Worm (Caenorhabditis elegans) whole organism, L1 larva: ENCODE data around the gene nsph-1.1.

Experiments used
- C04F5.9 ChIP-seq: sonication (generic microtip); optimal IDR thresholded peaks from 2 replicates; lab custom pipeline; 2016; ENCODE audit warnings: missing genetic modification characterization, missing compliant biosample characterization
- C16A3.4 ChIP-seq: fragments of 150-350 bp; optimal IDR thresholded peaks from 2 replicates; lab custom pipeline; 2014; ENCODE audit warnings: missing biosample characterization, missing genetic modification characterization
- aha-1 ChIP-seq: fragments of 150-350 bp; optimal IDR thresholded peaks from 2 replicates; lab custom pipeline; 2014; ENCODE audit warnings: missing biosample characterization, missing genetic modification characterization
- ama-1 ChIP-seq: fragments of 150-350 bp; optimal IDR thresholded peaks from 2 replicates; lab custom pipeline; 2014
- blmp-1 ChIP-seq: fragments of 150-350 bp; optimal IDR thresholded peaks from 2 replicates; lab custom pipeline; 2014; ENCODE audit warnings: missing biosample characterization, missing genetic modification characterization
- ceh-82 ChIP-seq, 3 experiments: fragments of 150-350 bp in 1 of 3; sonication (generic microtip) in 2 of 3; optimal IDR thresholded peaks; 2 replicates each; lab custom pipeline; 2014 to 2017; ENCODE audit warnings: missing biosample characterization in 3 of 3, missing genetic modification characterization in 3 of 3
- ceh-90 ChIP-seq: sonication (generic microtip); optimal IDR thresholded peaks from 2 replicates; lab custom pipeline; 2016; ENCODE audit warnings: missing genetic modification characterization, missing compliant biosample characterization
- ces-1 ChIP-seq: fragments of 150-350 bp; optimal IDR thresholded peaks from 2 replicates; lab custom pipeline; 2014; ENCODE audit warnings: missing biosample characterization, missing genetic modification reagents, missing genetic modification characterization
- dpl-1 ChIP-seq, 3 experiments: fragments of 150-350 bp in 2 of 3; sonication (generic microtip) in 1 of 3; optimal IDR thresholded peaks; 2 replicates each; lab custom pipeline; 2014 to 2017; ENCODE audit warnings: missing biosample characterization in 3 of 3, missing genetic modification characterization in 3 of 3, missing genetic modification reagents in 3 of 3
- dsc-1 ChIP-seq: sonication (generic microtip); optimal IDR thresholded peaks from 2 replicates; lab custom pipeline; 2016; ENCODE audit warnings: mild to moderate bottlenecking, missing genetic modification characterization, missing compliant biosample characterization
- efl-1 ChIP-seq, 4 experiments: fragments of 150-350 bp; optimal IDR thresholded peaks in 3 of 4; peaks in 1 of 4; 1 replicate in 1 of 4; 2 replicates in 3 of 4; lab custom pipeline; 2014; ENCODE audit warnings: missing biosample characterization in 2 of 4, missing genetic modification characterization in 2 of 4, missing genetic modification reagents in 2 of 4
- efl-3 ChIP-seq: fragments of 200-800 bp; sonication (Bioruptor generic); optimal IDR thresholded peaks from 2 replicates; lab custom pipeline; 2018; ENCODE audit warnings: mild to moderate bottlenecking, missing genetic modification characterization, missing compliant biosample characterization
- elt-3 ChIP-seq, 6 experiments: fragments of 150-350 bp in 1 of 6; sonication (generic microtip); optimal IDR thresholded peaks; 2 replicates each; lab custom pipeline; 2017 to 2018; ENCODE audit warnings: missing biosample characterization in 6 of 6, missing genetic modification characterization in 6 of 6, inconsistent platforms in 1 of 6
- fkh-4 ChIP-seq: sonication (generic microtip); optimal IDR thresholded peaks from 2 replicates; lab custom pipeline; 2016; ENCODE audit warnings: missing compliant biosample characterization, missing genetic modification characterization, borderline replicate concordance
- fkh-8 ChIP-seq: sonication (generic microtip); optimal IDR thresholded peaks from 2 replicates; lab custom pipeline; 2016; ENCODE audit warnings: mild to moderate bottlenecking, missing genetic modification characterization, missing compliant biosample characterization
- grh-1 ChIP-seq: fragments of 200-800 bp; sonication (Bioruptor generic); IDR thresholded peaks from 2 replicates; pipeline ENCODE4 v1.3.6; 2022; ENCODE audit warnings: missing genetic modification reagents, missing genetic modification characterization, missing compliant biosample characterization
- hpl-2 ChIP-seq: fragments of 150-350 bp; optimal IDR thresholded peaks from 2 replicates; lab custom pipeline; 2014; ENCODE audit warnings: missing biosample characterization, missing genetic modification reagents, missing genetic modification characterization
- jun-1 ChIP-seq: fragments of 150-350 bp; optimal IDR thresholded peaks from 2 replicates; lab custom pipeline; 2014; ENCODE audit warnings: missing biosample characterization, missing genetic modification reagents, missing genetic modification characterization
- lin-14 ChIP-seq: fragments of 200-800 bp; sonication (Bioruptor generic); optimal IDR thresholded peaks from 2 replicates; lab custom pipeline; 2018; ENCODE audit warnings: mild to moderate bottlenecking, missing genetic modification characterization, moderate library complexity, missing compliant biosample characterization
- lin-15B ChIP-seq: fragments of 150-350 bp; sonication (generic microtip); optimal IDR thresholded peaks from 3 replicates; lab custom pipeline; 2014; ENCODE audit warnings: missing biosample characterization, missing genetic modification characterization
- lin-35 ChIP-seq, 2 experiments: fragments of 150-350 bp; optimal IDR thresholded peaks; 2 replicates each; lab custom pipeline; 2014; ENCODE audit warnings: missing biosample characterization in 2 of 2, missing genetic modification characterization in 2 of 2, missing genetic modification reagents in 2 of 2
- lir-3 ChIP-seq: sonication (generic microtip); optimal IDR thresholded peaks from 2 replicates; lab custom pipeline; 2016; ENCODE audit warnings: mild to moderate bottlenecking, missing genetic modification characterization, moderate library complexity, missing compliant biosample characterization; ENCODE audit not compliant: poor library complexity
- lsy-2 ChIP-seq, 2 experiments: fragments of 150-350 bp; optimal IDR thresholded peaks; 2 replicates each; lab custom pipeline; 2014; ENCODE audit warnings: missing biosample characterization in 2 of 2, missing genetic modification characterization in 2 of 2
- mab-9 ChIP-seq: fragments of 200-800 bp; sonication (Bioruptor generic); IDR thresholded peaks from 2 replicates; pipeline ENCODE4 v1.3.6; 2022; ENCODE audit warnings: missing genetic modification reagents, missing genetic modification characterization, missing compliant biosample characterization
- mep-1 ChIP-seq: fragments of 150-350 bp; optimal IDR thresholded peaks from 2 replicates; lab custom pipeline; 2014; ENCODE audit warnings: missing biosample characterization, missing genetic modification characterization
- nhr-11 ChIP-seq: fragments of 150-350 bp; optimal IDR thresholded peaks from 2 replicates; lab custom pipeline; 2014; ENCODE audit warnings: missing biosample characterization, missing genetic modification characterization
- nhr-19 ChIP-seq: fragments of 200-800 bp; sonication (Bioruptor generic); conservative IDR thresholded peaks from 2 replicates; pipeline ENCODE4 v1.3.6; 2022; ENCODE audit warnings: missing genetic modification characterization, missing compliant biosample characterization
- nhr-20 ChIP-seq: sonication (generic microtip); optimal IDR thresholded peaks from 2 replicates; lab custom pipeline; 2016; ENCODE audit warnings: mild to moderate bottlenecking, missing genetic modification characterization, missing compliant biosample characterization
- nhr-237 ChIP-seq: fragments of 150-350 bp; optimal IDR thresholded peaks from 2 replicates; lab custom pipeline; 2014; ENCODE audit warnings: missing biosample characterization, missing genetic modification characterization
- nhr-28 ChIP-seq: fragments of 150-350 bp; optimal IDR thresholded peaks from 2 replicates; lab custom pipeline; 2014; ENCODE audit warnings: missing biosample characterization, missing genetic modification characterization
- nhr-47 ChIP-seq: sonication (generic microtip); optimal IDR thresholded peaks from 2 replicates; lab custom pipeline; 2016; ENCODE audit warnings: mild to moderate bottlenecking, missing genetic modification characterization, moderate library complexity, missing compliant biosample characterization
- nhr-71 ChIP-seq: sonication (generic microtip); optimal IDR thresholded peaks from 2 replicates; lab custom pipeline; 2016; ENCODE audit warnings: mild to moderate bottlenecking, missing genetic modification characterization, moderate library complexity, missing compliant biosample characterization
- nhr-84 ChIP-seq: sonication (generic microtip); optimal IDR thresholded peaks from 2 replicates; lab custom pipeline; 2017; ENCODE audit warnings: missing biosample characterization, missing genetic modification characterization
- nhr-85 ChIP-seq: sonication (generic microtip); peaks from one replicate; lab custom pipeline; 2016; ENCODE audit warnings: missing genetic modification characterization, inconsistent platforms, missing compliant biosample characterization
- nhr-90 ChIP-seq: sonication (generic microtip); optimal IDR thresholded peaks from 2 replicates; lab custom pipeline; 2016; ENCODE audit warnings: mild to moderate bottlenecking, missing genetic modification characterization, missing compliant biosample characterization; ENCODE audit not compliant: poor library complexity
- rnt-1 ChIP-seq: sonication (generic microtip); optimal IDR thresholded peaks from 2 replicates; lab custom pipeline; 2016; ENCODE audit warnings: mild to moderate bottlenecking, missing genetic modification characterization, moderate library complexity, missing compliant biosample characterization
- skn-1 ChIP-seq: fragments of 150-350 bp; optimal IDR thresholded peaks from 2 replicates; lab custom pipeline; 2014; ENCODE audit warnings: missing biosample characterization, missing genetic modification characterization
- snpc-4 ChIP-seq: fragments of 150-350 bp; optimal IDR thresholded peaks from 2 replicates; lab custom pipeline; 2014; ENCODE audit warnings: missing biosample characterization, missing genetic modification characterization
- snu-23 ChIP-seq: sonication (generic microtip); optimal IDR thresholded peaks from 2 replicates; lab custom pipeline; 2016; ENCODE audit warnings: missing genetic modification characterization, missing compliant biosample characterization
- sptf-1 ChIP-seq: fragments of 150-350 bp; optimal IDR thresholded peaks from 2 replicates; lab custom pipeline; 2014; ENCODE audit warnings: missing biosample characterization, missing genetic modification characterization
- sup-37 ChIP-seq: fragments of 200-800 bp; sonication (Bioruptor generic); optimal IDR thresholded peaks from 2 replicates; lab custom pipeline; 2018; ENCODE audit warnings: mild to moderate bottlenecking, missing genetic modification characterization, missing compliant biosample characterization
- tlp-1 ChIP-seq: fragments of 150-350 bp; optimal IDR thresholded peaks from 2 replicates; lab custom pipeline; 2014; ENCODE audit warnings: missing biosample characterization, missing genetic modification characterization
- unc-130 ChIP-seq: fragments of 150-350 bp; optimal IDR thresholded peaks from 2 replicates; lab custom pipeline; 2017; ENCODE audit warnings: missing biosample characterization, missing genetic modification characterization, inconsistent platforms
- unc-62 ChIP-seq: fragments of 150-350 bp; optimal IDR thresholded peaks from 2 replicates; lab custom pipeline; 2014; ENCODE audit warnings: missing biosample characterization, missing genetic modification reagents, missing genetic modification characterization
- unc-98 ChIP-seq: fragments of 200-800 bp; sonication (Bioruptor generic); IDR thresholded peaks from 2 replicates; pipeline ENCODE4 v1.3.6; 2022; ENCODE audit warnings: missing genetic modification characterization, missing compliant biosample characterization
- zag-1 ChIP-seq: fragments of 150-350 bp; optimal IDR thresholded peaks from 2 replicates; lab custom pipeline; 2014; ENCODE audit warnings: missing biosample characterization, missing genetic modification characterization

nsph-1.1 gene

DNA sequence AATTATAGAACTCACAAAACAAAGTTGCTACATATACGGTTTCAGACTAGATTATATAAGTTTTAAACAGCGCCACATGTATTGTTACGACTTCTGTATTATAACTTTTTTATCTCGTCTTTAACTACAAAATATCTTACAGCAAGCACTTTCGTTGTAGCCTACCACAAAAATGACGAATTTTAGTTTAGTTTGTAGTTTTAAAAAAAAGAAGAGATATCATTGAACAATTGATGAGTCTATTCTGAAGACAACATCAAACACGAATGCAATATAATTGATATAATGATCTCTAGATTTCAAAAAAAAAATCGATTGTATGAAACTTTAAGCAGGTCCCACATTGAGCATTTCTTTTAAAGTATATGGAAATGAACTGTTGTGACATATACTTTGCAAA is 47.7 kb downstream of the nsph-1.1 start:
- TF ChIP-seq jun-1 (tag; lab: Kevin White, UChicago) (no peak), fkh-4 (no peak), sup-37 (no peak), skn-1 (tag; lab: Kevin White, UChicago) (no peak), nhr-11 (tag; lab: Kevin White, UChicago) (no peak), nhr-84 (tag; lab: Kevin White, UChicago) (no peak), ces-1 (GFP tag; lab: Kevin White, UChicago) (no peak), lir-3 (no peak), snpc-4 (tag; lab: Kevin White, UChicago) (no peak), nhr-20 (tag; lab: Kevin White, UChicago) (no peak), C16A3.4 (tag; lab: Kevin White, UChicago) (no peak), mab-9 (GFP tag; lab: Robert Waterston, UW) (no peak), grh-1 (GFP tag; lab: Robert Waterston, UW) (no peak), mep-1 (no peak), lin-35 (GFP tag; optimal IDR thresholded peaks at IDR 0.05; lab: Kevin White, UChicago) (no peak), ceh-82 (tag; optimal IDR thresholded peaks at IDR 0.05; lab: Kevin White, UChicago) (no peak)
- TF ChIP-seq, all 84 proteins: peak for 0

DNA sequence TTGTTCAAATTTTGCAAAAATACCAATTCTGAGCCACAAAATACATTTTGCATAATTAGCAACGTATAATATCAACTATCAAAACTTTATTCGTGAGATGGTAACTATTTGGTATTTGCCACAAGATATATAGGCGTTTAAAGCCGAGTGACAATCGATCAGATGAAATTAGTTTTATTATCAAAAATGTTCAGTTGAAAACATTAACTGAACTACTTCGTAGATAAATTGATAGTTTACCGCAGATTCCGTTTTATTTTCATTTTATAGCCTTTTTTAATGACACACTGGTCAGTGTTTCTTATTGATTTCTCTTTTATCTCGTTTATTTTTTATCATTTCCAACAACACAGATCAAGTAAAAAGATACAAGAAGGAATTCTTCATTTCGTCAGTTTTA is 50.6 kb downstream of the nsph-1.1 start:
- no peak for TF ChIP-seq nhr-28 (tag; lab: Kevin White, UChicago)
- TF ChIP-seq snu-23 (GFP tag; lab: Kevin White, UChicago): peak; percentile 63
- TF ChIP-seq nhr-19 (GFP tag; lab: Robert Waterston, UW): peak; percentile 42
- no peak for TF ChIP-seq ceh-82 (tag; optimal IDR thresholded peaks at IDR 0.05; lab: Kevin White, UChicago)
- 0 out of 2 replicates have a peak, but pooled peaks have one; percentile 10 for TF ChIP-seq mab-9 (GFP tag; lab: Robert Waterston, UW)
- TF ChIP-seq C04F5.9 (tag; lab: Kevin White, UChicago): no peak
- TF ChIP-seq nhr-71 (tag; lab: Kevin White, UChicago): peak; percentile 58
- no peak for TF ChIP-seq fkh-8 (tag; lab: Kevin White, UChicago)
- no peak for TF ChIP-seq ceh-90 (tag; lab: Kevin White, UChicago)
- peak; percentile 14 for TF ChIP-seq lir-3
- TF ChIP-seq rnt-1 (tag; lab: Kevin White, UChicago): no peak
- no peak for TF ChIP-seq nhr-237
- peak in 2 of 6 experiments; percentile 39 to 66 for TF ChIP-seq elt-3 (tag; optimal IDR thresholded peaks at IDR 0.05; lab: Kevin White, UChicago)
- TF ChIP-seq sptf-1: no peak
- TF ChIP-seq lin-14: peak; percentile 25
- TF ChIP-seq lsy-2 (tag; optimal IDR thresholded peaks at IDR 0.05; lab: Kevin White, UChicago): peak in 1 of 2 experiments; percentile 24
- no peak for TF ChIP-seq nhr-11 (tag; lab: Kevin White, UChicago)
- no peak for TF ChIP-seq ama-1 (lab: Kevin White, UChicago)
- peak; percentile 51 for TF ChIP-seq nhr-90 (tag; lab: Kevin White, UChicago)
- TF ChIP-seq efl-1 (optimal IDR thresholded peaks at IDR 0.05; lab: Kevin White, UChicago): no peak
- TF ChIP-seq efl-1 (GFP tag; optimal IDR thresholded peaks at IDR 0.05 in 1 of 2; lab: Kevin White, UChicago): peak in 1 of 2 experiments; percentile 49
- TF ChIP-seq C16A3.4 (tag; lab: Kevin White, UChicago): peak; percentile 28
- TF ChIP-seq mep-1: no peak
- peak; percentile 46 for TF ChIP-seq nhr-20 (tag; lab: Kevin White, UChicago)
- TF ChIP-seq nhr-85 (tag; lab: Kevin White, UChicago): peak; percentile 74
- TF ChIP-seq lin-35 (GFP tag; optimal IDR thresholded peaks at IDR 0.05; lab: Kevin White, UChicago): peak in 1 of 2 experiments; percentile 32
- TF ChIP-seq unc-62 (GFP tag; lab: Kevin White, UChicago): no peak
- TF ChIP-seq hpl-2 (GFP tag; lab: Kevin White, UChicago): peak; percentile 15
- TF ChIP-seq nhr-47 (tag; lab: Kevin White, UChicago): peak; percentile 36
- TF ChIP-seq efl-3 (GFP tag; lab: Kevin White, UChicago): no peak
- TF ChIP-seq blmp-1 (tag; lab: Kevin White, UChicago): peak; percentile 32

DNA sequence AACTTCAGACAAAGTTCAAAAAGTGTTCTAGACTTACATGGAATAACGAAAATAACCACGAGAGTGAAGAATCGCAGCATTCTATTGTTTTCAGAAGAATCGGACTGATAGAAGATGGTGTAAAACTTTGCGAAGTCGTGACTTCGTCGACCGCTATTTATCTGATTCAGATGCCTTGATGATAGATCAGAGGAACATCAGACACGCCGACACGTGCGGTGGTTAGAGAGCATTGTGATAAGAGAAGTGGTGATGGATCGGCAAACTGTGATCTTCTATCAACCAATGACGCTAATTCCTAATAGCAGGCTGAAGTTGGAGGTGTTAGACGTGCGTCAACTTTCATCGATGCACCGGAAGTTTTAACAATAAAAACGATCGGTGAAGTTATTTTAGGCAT is 51.7 kb downstream of the nsph-1.1 start:
- TF ChIP-seq nhr-237: no peak
- TF ChIP-seq dsc-1 (tag; lab: Kevin White, UChicago): no peak
- TF ChIP-seq C04F5.9 (tag; lab: Kevin White, UChicago): no peak
- TF ChIP-seq unc-98 (GFP tag; lab: Robert Waterston, UW): no peak
- peak; percentile 75 for TF ChIP-seq lin-14
- TF ChIP-seq nhr-85 (tag; lab: Kevin White, UChicago): peak; percentile 96
- TF ChIP-seq aha-1 (tag; lab: Kevin White, UChicago): no peak
- TF ChIP-seq tlp-1 (tag; lab: Kevin White, UChicago): no peak
- TF ChIP-seq zag-1 (tag; lab: Kevin White, UChicago): no peak
- no peak for TF ChIP-seq fkh-4
- TF ChIP-seq snu-23 (GFP tag; lab: Kevin White, UChicago): peak; percentile 44
- TF ChIP-seq nhr-20 (tag; lab: Kevin White, UChicago): peak; percentile 71
- TF ChIP-seq nhr-19 (GFP tag; lab: Robert Waterston, UW): peak; percentile 72
- no peak for TF ChIP-seq dpl-1 (GFP tag; optimal IDR thresholded peaks at IDR 0.05; lab: Kevin White, UChicago)
- peak; percentile 30 for TF ChIP-seq nhr-47 (tag; lab: Kevin White, UChicago)
- no peak for TF ChIP-seq efl-1 (optimal IDR thresholded peaks at IDR 0.05; lab: Kevin White, UChicago)
- peak in 1 of 2 experiments; percentile 91 for TF ChIP-seq efl-1 (GFP tag; optimal IDR thresholded peaks at IDR 0.05 in 1 of 2; lab: Kevin White, UChicago)
- peak in 1 of 2 experiments; percentile 47 for TF ChIP-seq lin-35 (GFP tag; optimal IDR thresholded peaks at IDR 0.05; lab: Kevin White, UChicago)
- TF ChIP-seq lin-15B (tag; lab: Kevin White, UChicago): no peak
- TF ChIP-seq nhr-90 (tag; lab: Kevin White, UChicago): peak; percentile 69
- peak; percentile 43 for TF ChIP-seq blmp-1 (tag; lab: Kevin White, UChicago)
- no peak for TF ChIP-seq skn-1 (tag; lab: Kevin White, UChicago)
- peak; percentile 30 for TF ChIP-seq unc-130 (tag; lab: Kevin White, UChicago)
